Worm (Caenorhabditis elegans): ENCODE results near the gene ZC317.7.

DNA sequence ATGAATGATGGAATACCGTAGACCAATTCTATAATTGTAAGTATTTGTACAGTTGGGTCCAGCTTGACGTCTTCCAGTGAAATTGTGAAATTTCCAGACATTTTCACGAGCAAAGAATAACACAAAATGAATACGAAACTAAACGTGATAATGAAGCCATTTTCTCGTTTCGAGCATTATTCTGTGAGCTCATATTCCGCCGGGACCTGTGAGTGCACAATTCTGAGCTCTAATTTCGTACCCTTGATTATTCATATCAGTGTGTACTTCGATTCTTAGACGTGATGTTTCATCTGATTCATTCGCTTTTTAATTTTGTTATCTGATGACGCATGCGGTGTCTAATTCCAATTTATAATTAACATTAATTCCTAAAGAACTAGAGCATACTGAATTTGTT lies 11.5 kb upstream of the ZC317.7 start, which contains the start of gene srg-66:
- TF ChIP-seq F23B12.7 (tag; optimal IDR thresholded peaks at IDR 0.05; ENCODE audit: insufficient read depth): no peak
- no peak for TF ChIP-seq lir-1 (GFP tag; conservative IDR thresholded peaks at IDR 0.05)
- no peak for TF ChIP-seq rpc-1 (optimal IDR thresholded peaks at IDR 0.05)
- TF ChIP-seq rpc-1 (tag; optimal IDR thresholded peaks at IDR 0.05): no peak
- no peak for TF ChIP-seq lin-35 (GFP tag; optimal IDR thresholded peaks at IDR 0.05)
- no peak for TF ChIP-seq ama-1 (optimal IDR thresholded peaks at IDR 0.05)
- TF ChIP-seq ama-1 (GFP tag; optimal IDR thresholded peaks at IDR 0.05): no peak

Data from whole organism, young adult.